Fruit fly (Drosophila melanogaster) whole organism, pupa: Measurements from ENCODE around the gene mGluR.

ENCODE experiments used
- CG13204 ChIP-seq: fragments of 200-800 bp; sonication (Bioruptor generic); optimal IDR thresholded peaks from 2 replicates; lab custom pipeline; 2018; ENCODE audit warnings: missing biosample characterization, mild to moderate bottlenecking, missing genetic modification characterization, moderate library complexity
- CG15710 ChIP-seq: fragments of 200-800 bp; sonication (Bioruptor generic); optimal IDR thresholded peaks from 2 replicates; lab custom pipeline; 2018; ENCODE audit warnings: missing biosample characterization, mild to moderate bottlenecking, missing genetic modification characterization, moderate library complexity
- CG17806 ChIP-seq: fragments of 200-800 bp; sonication (Bioruptor generic); optimal IDR thresholded peaks from 2 replicates; lab custom pipeline; 2018; ENCODE audit warnings: missing biosample characterization, mild to moderate bottlenecking, missing genetic modification characterization, moderate library complexity
- CG32121 ChIP-seq: fragments of 200-800 bp; sonication (Bioruptor generic); IDR thresholded peaks from 2 replicates; pipeline ENCODE4 v1.3.6; 2022; ENCODE audit warnings: missing biosample characterization, missing genetic modification characterization
- CG4496 ChIP-seq: fragments of 200-800 bp; sonication (Bioruptor generic); IDR thresholded peaks from 3 replicates; pipeline ENCODE4 v1.3.6; 2022; ENCODE audit warnings: missing biosample characterization, missing genetic modification characterization
- CG8159 ChIP-seq: fragments of 200-800 bp; sonication (Bioruptor generic); optimal IDR thresholded peaks from 3 replicates; lab custom pipeline; 2018; ENCODE audit warnings: missing biosample characterization, mild to moderate bottlenecking, missing genetic modification characterization, moderate library complexity
- CG8301 ChIP-seq: fragments of 200-800 bp; sonication (Bioruptor generic); optimal IDR thresholded peaks from 2 replicates; lab custom pipeline; 2018; ENCODE audit warnings: missing biosample characterization, mild to moderate bottlenecking, missing genetic modification characterization
- D1 ChIP-seq: fragments of 200-800 bp; sonication (Bioruptor generic); optimal IDR thresholded peaks from 2 replicates; lab custom pipeline; 2018; ENCODE audit warnings: missing biosample characterization, mild to moderate bottlenecking, missing genetic modification characterization, moderate library complexity
- EcR ChIP-seq: fragments of 200-800 bp; sonication (Bioruptor generic); optimal IDR thresholded peaks from 3 replicates; lab custom pipeline; 2019; ENCODE audit warnings: missing biosample characterization, missing genetic modification characterization, mild to moderate bottlenecking, moderate library complexity, missing genetic modification reagents
- Pif1B ChIP-seq: fragments of 200-800 bp; sonication (Bioruptor generic); optimal IDR thresholded peaks from 3 replicates; lab custom pipeline; 2016; ENCODE audit warnings: missing biosample characterization, missing genetic modification characterization
- Snoo ChIP-seq: fragments of 200-800 bp; sonication (Bioruptor generic); optimal IDR thresholded peaks from 3 replicates; lab custom pipeline; 2017; ENCODE audit warnings: missing biosample characterization, mild to moderate bottlenecking, missing genetic modification characterization, inconsistent platforms
- fd96Ca ChIP-seq: fragments of 200-800 bp; sonication (Bioruptor generic); IDR thresholded peaks from 3 replicates; pipeline ENCODE4 v1.3.6; 2022; ENCODE audit warnings: missing biosample characterization, missing genetic modification characterization
- rn ChIP-seq: fragments of 200-800 bp; sonication (Bioruptor generic); IDR thresholded peaks from 2 replicates; pipeline ENCODE4 v1.3.6; 2022; ENCODE audit warnings: missing biosample characterization, missing genetic modification characterization

DNA sequence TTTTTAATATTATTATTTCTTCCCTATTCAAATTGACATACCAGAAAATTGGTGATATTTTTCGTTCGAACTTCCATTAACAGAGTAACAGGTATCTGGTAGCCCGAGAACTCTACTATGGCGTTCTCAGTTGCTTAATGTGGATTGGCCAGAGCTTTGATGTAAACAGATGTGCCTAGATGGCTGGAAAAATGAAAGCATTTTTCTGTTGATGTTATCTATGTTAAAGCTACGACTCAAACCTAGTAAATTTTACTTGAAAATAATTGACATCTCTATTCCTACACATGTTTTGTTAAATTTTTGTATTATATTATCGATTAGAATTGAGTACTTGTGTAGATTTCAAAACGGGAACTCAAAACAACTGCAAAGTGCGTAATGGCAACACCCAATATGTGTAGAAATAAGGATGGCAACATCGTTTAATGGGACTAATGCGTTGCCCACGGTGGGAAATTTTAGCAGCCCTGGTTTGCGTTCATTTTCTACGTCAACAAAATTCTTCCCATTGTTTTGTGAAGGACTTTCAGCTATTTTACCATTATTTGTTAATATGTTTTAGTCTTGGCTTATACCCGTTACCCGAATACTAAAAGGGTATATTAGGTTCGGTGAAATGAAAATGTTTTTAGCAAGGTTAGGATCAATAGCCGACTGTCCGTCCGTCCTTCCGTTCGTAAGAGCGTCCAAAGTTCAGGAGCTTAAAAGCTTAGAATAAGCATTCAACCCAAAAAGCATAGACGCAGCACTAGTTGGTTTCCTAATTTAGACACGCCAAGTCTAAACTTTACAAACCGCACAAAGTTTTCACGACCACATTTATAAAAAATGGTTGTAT is 43.2 kb downstream of the mGluR start:
- TF ChIP-seq EcR (GFP tag; lab: Kevin White, UChicago): no peak
- no peak for TF ChIP-seq CG32121 (GFP tag; lab: Robert Waterston, UW)
- no peak for TF ChIP-seq Pif1B (GFP tag; lab: Kevin White, UChicago)
- no peak for TF ChIP-seq D1 (tag; lab: Kevin White, UChicago)
- no peak for TF ChIP-seq CG8301
- TF ChIP-seq CG17806 (tag; lab: Kevin White, UChicago): no peak
- no peak for TF ChIP-seq rn (GFP tag; lab: Robert Waterston, UW)
- no peak for TF ChIP-seq Snoo
- TF ChIP-seq CG4496 (GFP tag; lab: Robert Waterston, UW): no peak
- TF ChIP-seq CG13204: no peak
- TF ChIP-seq fd96Ca (GFP tag; lab: Robert Waterston, UW): no peak
- no peak for TF ChIP-seq CG8159 (tag; lab: Kevin White, UChicago)
- TF ChIP-seq CG15710 (tag; lab: Kevin White, UChicago): no peak
